Fruit fly (Drosophila melanogaster): ENCODE results near the gene Cht6.

- no peak for TF ChIP-seq CG8478 (optimal IDR thresholded peaks at IDR 0.05)
- TF ChIP-seq usp (GFP tag; optimal IDR thresholded peaks at IDR 0.05), result no peak
- TF ChIP-seq pan (optimal IDR thresholded peaks at IDR 0.05), result no peak
- no peak for TF ChIP-seq EcR (GFP tag; optimal IDR thresholded peaks at IDR 0.05)
- TF ChIP-seq Dll (optimal IDR thresholded peaks at IDR 0.05), result no peak
Measured at dm6 chrX:10057964-10058363, 41.3 kb downstream of the Cht6 start.

Measured in whole organism.